Worm (Caenorhabditis elegans): ENCODE measurements around the gene ztf-20.

DNA sequence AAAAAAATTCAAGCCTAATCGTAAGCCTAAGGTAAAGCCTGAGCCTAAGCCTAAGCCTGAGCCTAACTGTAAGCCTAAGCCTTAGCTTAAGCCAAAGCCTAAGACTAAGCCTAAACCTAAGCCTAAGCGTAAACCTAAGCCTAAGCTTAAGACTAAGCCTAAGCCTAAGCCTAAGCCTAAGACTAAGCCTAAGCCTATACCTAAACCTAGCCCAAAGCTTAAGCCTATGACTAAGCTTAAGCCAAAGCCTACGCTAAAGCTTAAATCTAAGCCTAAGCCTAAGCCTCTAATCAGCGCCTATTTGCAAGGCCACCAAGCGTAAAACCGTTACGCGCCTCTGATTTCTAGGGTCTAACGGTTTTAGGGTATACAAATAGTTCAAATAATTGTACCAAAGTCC is 50.3 kb downstream of the ztf-20 start:
- TF ChIP-seq unc-130 (GFP tag; optimal IDR thresholded peaks at IDR 0.05), result no peak
- TF ChIP-seq skn-1 (tag; optimal IDR thresholded peaks at IDR 0.05), result no peak
- TF ChIP-seq nhr-77 (tag; optimal IDR thresholded peaks at IDR 0.05), result no peak
- TF ChIP-seq nhr-10 (tag; optimal IDR thresholded peaks at IDR 0.05), result no peak
- no peak for TF ChIP-seq egl-27 (tag; optimal IDR thresholded peaks at IDR 0.05)
- no peak for TF ChIP-seq ceh-82 (tag; optimal IDR thresholded peaks at IDR 0.05)
- TF ChIP-seq php-3 (GFP tag; IDR thresholded peaks at IDR 0.05), result no peak
- TF ChIP-seq ZK546.5 (tag; optimal IDR thresholded peaks at IDR 0.05), result no peak
- no peak for TF ChIP-seq lir-3 (tag; optimal IDR thresholded peaks at IDR 0.05)
- no peak for TF ChIP-seq mep-1 (tag; optimal IDR thresholded peaks at IDR 0.05)

Data from whole organism, L4 larva.